Worm (Caenorhabditis elegans) whole organism, L2 larva: ENCODE data around the gene F56H11.2.

Experiments used
- C34F6.9 ChIP-seq: fragments of 150-350 bp; optimal IDR thresholded peaks from 2 replicates; lab custom pipeline; 2014; ENCODE audit warnings: missing biosample characterization, missing genetic modification characterization
- R02D3.7 ChIP-seq: fragments of 150-350 bp; optimal IDR thresholded peaks from 2 replicates; lab custom pipeline; 2014; ENCODE audit warnings: missing biosample characterization, missing genetic modification characterization
- Y55F3AM.14 ChIP-seq: fragments of 200-800 bp; sonication (Bioruptor generic); optimal IDR thresholded peaks from 2 replicates; lab custom pipeline; 2018; ENCODE audit warnings: mild to moderate bottlenecking, missing genetic modification characterization, missing compliant biosample characterization
- aly-2 ChIP-seq: fragments of 150-350 bp; optimal IDR thresholded peaks from 2 replicates; lab custom pipeline; 2014; ENCODE audit warnings: missing biosample characterization, missing genetic modification characterization
- ama-1 ChIP-seq: fragments of 150-350 bp; optimal IDR thresholded peaks from 2 replicates; lab custom pipeline; 2018; ENCODE audit warnings: inconsistent platforms
- ceh-16 ChIP-seq: fragments of 150-350 bp; optimal IDR thresholded peaks from 2 replicates; lab custom pipeline; 2014; ENCODE audit warnings: missing biosample characterization, missing genetic modification characterization
- ceh-82 ChIP-seq: fragments of 150-350 bp; optimal IDR thresholded peaks from 2 replicates; lab custom pipeline; 2014; ENCODE audit warnings: missing biosample characterization, missing genetic modification characterization
- dmd-4 ChIP-seq: sonication (generic microtip); optimal IDR thresholded peaks from 2 replicates; lab custom pipeline; 2017; ENCODE audit warnings: missing biosample characterization, missing genetic modification characterization
- egl-27 ChIP-seq: sonication (generic microtip); optimal IDR thresholded peaks from 3 replicates; lab custom pipeline; 2017; ENCODE audit warnings: missing biosample characterization, missing genetic modification reagents, missing genetic modification characterization
- elt-3 ChIP-seq: sonication (generic microtip); optimal IDR thresholded peaks from 2 replicates; lab custom pipeline; 2017; ENCODE audit warnings: missing biosample characterization, missing genetic modification characterization
- gmeb-1 ChIP-seq: fragments of 150-350 bp; optimal IDR thresholded peaks from 2 replicates; lab custom pipeline; 2014; ENCODE audit warnings: missing biosample characterization, missing genetic modification characterization
- lin-11 ChIP-seq: fragments of 150-350 bp; sonication (generic microtip); optimal IDR thresholded peaks from 2 replicates; lab custom pipeline; 2014; ENCODE audit warnings: missing biosample characterization, missing genetic modification characterization, inconsistent platforms, mixed read lengths
- lin-13 ChIP-seq: fragments of 150-350 bp; optimal IDR thresholded peaks from 2 replicates; lab custom pipeline; 2014; ENCODE audit warnings: missing biosample characterization, missing genetic modification reagents, missing genetic modification characterization
- lin-39 ChIP-seq: fragments of 150-350 bp; optimal IDR thresholded peaks from 2 replicates; lab custom pipeline; 2014; ENCODE audit warnings: missing biosample characterization, missing genetic modification reagents, missing genetic modification characterization
- lsy-2 ChIP-seq, 2 experiments: fragments of 150-350 bp in 1 of 2; sonication (generic microtip) in 1 of 2; optimal IDR thresholded peaks; 2 replicates each; lab custom pipeline; 2014 to 2017; ENCODE audit warnings: missing biosample characterization in 2 of 2, missing genetic modification characterization in 2 of 2
- mbf-1 ChIP-seq: sonication (generic microtip); optimal IDR thresholded peaks from 2 replicates; lab custom pipeline; 2017; ENCODE audit warnings: missing biosample characterization, missing genetic modification characterization
- mdl-1 ChIP-seq, 2 experiments: fragments of 150-350 bp in 1 of 2; sonication (generic microtip) in 1 of 2; optimal IDR thresholded peaks; 2 replicates each; lab custom pipeline; 2017; ENCODE audit warnings: missing biosample characterization in 2 of 2, missing genetic modification characterization in 2 of 2
- nhr-12 ChIP-seq: fragments of 150-350 bp; optimal IDR thresholded peaks from 2 replicates; lab custom pipeline; 2014; ENCODE audit warnings: missing biosample characterization, missing genetic modification characterization
- nhr-129 ChIP-seq: fragments of 150-350 bp; optimal IDR thresholded peaks from 2 replicates; lab custom pipeline; 2014; ENCODE audit warnings: missing biosample characterization, missing genetic modification characterization
- nhr-21 ChIP-seq: fragments of 150-350 bp; optimal IDR thresholded peaks from 2 replicates; lab custom pipeline; 2014; ENCODE audit warnings: missing biosample characterization, missing genetic modification characterization
- nhr-23 ChIP-seq: fragments of 150-350 bp; optimal IDR thresholded peaks from 2 replicates; lab custom pipeline; 2014; ENCODE audit warnings: missing biosample characterization, missing genetic modification reagents, missing genetic modification characterization
- nhr-25 ChIP-seq: fragments of 150-350 bp; sonication (generic microtip); optimal IDR thresholded peaks from 3 replicates; lab custom pipeline; 2014; ENCODE audit warnings: missing biosample characterization, missing genetic modification characterization
- sem-4 ChIP-seq: fragments of 150-350 bp; optimal IDR thresholded peaks from 2 replicates; lab custom pipeline; 2014; ENCODE audit warnings: missing biosample characterization, missing genetic modification reagents, missing genetic modification characterization
- skn-1 ChIP-seq: sonication (generic microtip); optimal IDR thresholded peaks from 2 replicates; lab custom pipeline; 2017; ENCODE audit warnings: missing biosample characterization, missing genetic modification characterization
- sma-3 ChIP-seq: sonication (generic microtip); optimal IDR thresholded peaks from 2 replicates; lab custom pipeline; 2016; ENCODE audit warnings: missing genetic modification reagents, missing genetic modification characterization, missing compliant biosample characterization
- sma-9 ChIP-seq, 2 experiments: fragments of 150-350 bp in 1 of 2; sonication (generic microtip) in 1 of 2; optimal IDR thresholded peaks; 2 replicates each; lab custom pipeline; 2014 to 2016; ENCODE audit warnings: missing genetic modification characterization in 2 of 2, mild to moderate bottlenecking in 1 of 2, missing biosample characterization in 1 of 2, missing compliant biosample characterization in 1 of 2, missing genetic modification reagents in 1 of 2, moderate library complexity in 1 of 2
- unc-39 ChIP-seq: fragments of 150-350 bp; optimal IDR thresholded peaks from 2 replicates; lab custom pipeline; 2014; ENCODE audit warnings: missing biosample characterization, missing genetic modification characterization
- unc-62 ChIP-seq: fragments of 150-350 bp; optimal IDR thresholded peaks from 2 replicates; lab custom pipeline; 2014; ENCODE audit warnings: missing biosample characterization, missing genetic modification reagents, missing genetic modification characterization
- zag-1 ChIP-seq: fragments of 150-350 bp; optimal IDR thresholded peaks from 2 replicates; lab custom pipeline; 2014; ENCODE audit warnings: missing biosample characterization, missing genetic modification characterization
- ztf-1 ChIP-seq: fragments of 200-800 bp; sonication (Bioruptor generic); conservative IDR thresholded peaks from 2 replicates; pipeline ENCODE4 v1.3.6; 2022; ENCODE audit warnings: missing genetic modification characterization, missing compliant biosample characterization
- ztf-11 ChIP-seq: sonication (generic microtip); optimal IDR thresholded peaks from 2 replicates; lab custom pipeline; 2017; ENCODE audit warnings: missing biosample characterization, missing genetic modification characterization
- ztf-4 ChIP-seq: fragments of 150-350 bp; optimal IDR thresholded peaks from 2 replicates; lab custom pipeline; 2014; ENCODE audit warnings: missing biosample characterization, missing genetic modification characterization

F56H11.2 gene

DNA sequence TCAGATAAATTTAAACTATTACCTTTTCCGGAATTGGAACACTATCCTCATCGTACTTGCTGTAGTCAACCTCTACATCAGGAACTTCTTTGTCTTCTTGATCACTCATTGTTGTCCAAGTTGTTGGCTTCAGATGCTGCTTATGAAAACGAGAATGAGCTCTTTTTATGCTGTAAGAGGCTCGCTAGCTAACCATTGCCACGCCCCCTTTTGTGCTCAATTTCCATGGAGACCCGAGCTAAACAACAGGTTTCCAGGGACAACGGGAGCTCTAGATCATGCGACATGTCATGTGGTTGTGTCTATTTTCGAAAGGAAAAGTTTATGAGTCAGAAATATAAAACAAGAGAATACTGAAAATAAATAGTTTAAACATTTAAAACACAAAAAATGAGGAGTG lies 22.5 kb downstream of the F56H11.2 start, which contains the start of gene C33A12.4:
C33A12.4 (minus strand) TSS at position 131 of the 400 bp plus-strand sequence.
- TF ChIP-seq nhr-25 (tag; lab: Kevin White, UChicago), result no peak
- TF ChIP-seq lin-11, result peak; percentile 68
- peak; percentile 54 for TF ChIP-seq nhr-21 (tag; lab: Kevin White, UChicago)
- no peak for TF ChIP-seq gmeb-1 (tag; lab: Kevin White, UChicago)
- TF ChIP-seq ceh-16 (tag; lab: Kevin White, UChicago), result no peak
- no peak for TF ChIP-seq nhr-129
- TF ChIP-seq R02D3.7 (tag; lab: Kevin White, UChicago), result no peak
- peak; percentile 2 for TF ChIP-seq ztf-4 (tag; lab: Kevin White, UChicago)
- TF ChIP-seq lin-39 (tag; lab: Kevin White, UChicago), result no peak
- TF ChIP-seq mbf-1 (tag; lab: Kevin White, UChicago), result no peak
- TF ChIP-seq C34F6.9 (tag; lab: Kevin White, UChicago), result peak; percentile 8
- no peak for TF ChIP-seq lsy-2 (tag; optimal IDR thresholded peaks at IDR 0.05; lab: Kevin White, UChicago)

DNA sequence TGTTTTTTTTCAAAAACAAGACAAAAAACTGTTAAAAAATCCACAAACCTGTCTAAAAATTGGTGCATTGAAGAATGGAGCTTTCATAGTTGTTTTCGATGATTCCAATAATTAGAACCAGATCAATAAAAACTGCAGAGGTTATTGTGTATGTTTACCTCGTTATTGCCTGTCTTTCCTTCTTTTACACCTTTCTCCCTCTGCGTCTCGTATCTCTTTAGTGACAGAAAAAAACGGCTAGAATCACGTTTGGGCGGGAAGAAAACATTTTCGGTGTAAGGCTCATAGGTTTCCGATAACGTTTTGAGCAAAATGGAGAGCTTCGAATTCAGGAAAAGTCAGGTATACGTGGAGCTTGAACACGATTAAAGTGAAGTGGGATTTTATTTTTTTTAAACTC lies 24.4 kb downstream of the F56H11.2 start, which contains the start of gene ethe-1:
ethe-1 (minus strand) TSS at position 150 of the 400 bp plus-strand sequence.
- TF ChIP-seq Y55F3AM.14 (GFP tag; lab: Kevin White, UChicago) (no peak), nhr-129 (peak; percentile 58), C34F6.9 (tag; lab: Kevin White, UChicago) (peak; percentile 3)
- TF ChIP-seq, all 48 proteins: peak for 2

DNA sequence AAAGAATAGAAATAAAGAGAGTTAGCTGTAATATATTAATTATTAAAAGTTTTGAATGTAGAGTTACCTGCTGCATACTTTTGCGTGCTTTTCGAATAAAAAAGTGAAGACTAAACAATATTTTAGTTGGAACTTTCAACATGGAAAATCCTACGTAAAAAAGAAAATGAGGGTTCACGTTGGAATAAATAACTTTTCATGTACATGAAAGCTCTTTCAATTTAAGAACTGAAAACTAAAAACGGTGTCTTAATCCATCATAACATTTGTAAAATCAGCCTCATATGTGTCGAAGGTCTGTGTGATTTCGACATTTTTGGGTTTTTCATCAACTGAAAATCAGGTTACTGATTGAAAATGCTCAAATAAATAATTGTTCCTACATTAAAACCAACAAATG lies 26.7 kb downstream of the F56H11.2 start, which contains the start of gene ttr-9:
ttr-9 (minus strand) TSS at position 101 of the 400 bp plus-strand sequence.
- TF ChIP-seq aly-2 (tag; lab: Kevin White, UChicago) (no peak), mdl-1 (tag; optimal IDR thresholded peaks at IDR 0.05; lab: Kevin White, UChicago) (no peak), ztf-11 (tag; lab: Kevin White, UChicago) (no peak), egl-27 (tag; lab: Kevin White, UChicago) (no peak), ceh-82 (tag; lab: Kevin White, UChicago) (no peak), sma-3 (GFP tag; lab: Kevin White, UChicago) (no peak), lin-11 (no peak), zag-1 (tag; lab: Kevin White, UChicago) (no peak), unc-39 (tag; lab: Kevin White, UChicago) (no peak), sma-9 (GFP tag; optimal IDR thresholded peaks at IDR 0.05; lab: Kevin White, UChicago) (no peak), sma-9 (tag; optimal IDR thresholded peaks at IDR 0.05; lab: Kevin White, UChicago) (no peak), ama-1 (lab: Kevin White, UChicago) (no peak), mbf-1 (tag; lab: Kevin White, UChicago) (no peak), lin-13 (GFP tag; lab: Kevin White, UChicago) (no peak), nhr-12 (tag; lab: Kevin White, UChicago) (no peak), nhr-21 (tag; lab: Kevin White, UChicago) (no peak), nhr-23 (tag; lab: Kevin White, UChicago) (no peak), lsy-2 (tag; optimal IDR thresholded peaks at IDR 0.05; lab: Kevin White, UChicago) (no peak), Y55F3AM.14 (GFP tag; lab: Kevin White, UChicago) (no peak)

DNA sequence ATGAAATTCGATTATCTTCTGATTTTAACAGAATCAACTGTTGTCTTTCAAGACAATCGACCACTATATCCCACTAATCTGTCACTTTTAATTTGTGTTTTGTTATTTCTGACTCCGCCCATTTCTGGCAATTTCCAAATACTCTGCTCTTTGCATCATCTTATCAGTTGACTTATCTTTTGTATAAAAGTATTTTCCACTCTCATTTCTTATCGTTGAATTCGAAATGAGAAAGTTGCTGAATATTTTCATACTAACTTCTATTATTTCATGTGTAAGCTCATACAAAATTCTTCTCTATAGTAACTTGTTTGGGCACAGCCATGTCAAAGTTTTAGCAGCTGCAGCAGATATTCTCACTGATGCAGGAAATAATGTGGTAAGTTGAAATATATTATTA lies 32.9 kb downstream of the F56H11.2 start, which contains the start of gene ugt-21:
ugt-21 (plus strand) TSS at position 212 of the 400 bp plus-strand sequence.
- TF ChIP-seq ceh-16 (tag; lab: Kevin White, UChicago), result no peak
- TF ChIP-seq sma-9 (GFP tag; optimal IDR thresholded peaks at IDR 0.05; lab: Kevin White, UChicago), result peak; percentile 31
- no peak for TF ChIP-seq sma-9 (tag; optimal IDR thresholded peaks at IDR 0.05; lab: Kevin White, UChicago)

DNA sequence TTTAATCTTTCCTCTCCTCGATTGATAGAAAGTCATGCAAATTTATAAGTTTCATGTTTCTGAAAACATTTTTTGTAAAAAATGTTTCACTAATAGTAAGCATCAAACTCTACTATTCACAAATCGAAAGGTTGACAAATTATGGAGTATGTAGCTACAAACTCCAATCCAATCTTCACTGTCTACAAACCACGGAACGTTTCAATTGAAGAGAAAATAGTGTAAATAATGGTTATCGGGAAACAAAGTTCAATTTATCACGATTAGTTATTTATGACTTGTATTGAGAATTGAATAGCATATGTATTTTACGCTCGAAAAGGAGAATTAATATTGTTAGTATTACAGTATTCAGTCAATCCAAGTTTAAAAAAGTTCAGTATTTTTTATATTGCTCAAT lies 33.3 kb downstream of the F56H11.2 start:
- TF ChIP-seq nhr-25 (tag; lab: Kevin White, UChicago), result no peak
- no peak for TF ChIP-seq ceh-16 (tag; lab: Kevin White, UChicago)
- no peak for TF ChIP-seq skn-1
- no peak for TF ChIP-seq Y55F3AM.14 (GFP tag; lab: Kevin White, UChicago)
- no peak for TF ChIP-seq unc-62 (GFP tag; lab: Kevin White, UChicago)
- no peak for TF ChIP-seq R02D3.7 (tag; lab: Kevin White, UChicago)
- no peak for TF ChIP-seq ztf-1 (GFP tag; lab: Robert Waterston, UW)
- TF ChIP-seq dmd-4, result no peak
- no peak for TF ChIP-seq gmeb-1 (tag; lab: Kevin White, UChicago)
- no peak for TF ChIP-seq sem-4 (tag; lab: Kevin White, UChicago)
- no peak for TF ChIP-seq elt-3
- no peak for TF ChIP-seq ztf-11 (tag; lab: Kevin White, UChicago)
